Fruit fly (Drosophila melanogaster): ENCODE data around the gene CG6418.

The CG6418 gene

DNA sequence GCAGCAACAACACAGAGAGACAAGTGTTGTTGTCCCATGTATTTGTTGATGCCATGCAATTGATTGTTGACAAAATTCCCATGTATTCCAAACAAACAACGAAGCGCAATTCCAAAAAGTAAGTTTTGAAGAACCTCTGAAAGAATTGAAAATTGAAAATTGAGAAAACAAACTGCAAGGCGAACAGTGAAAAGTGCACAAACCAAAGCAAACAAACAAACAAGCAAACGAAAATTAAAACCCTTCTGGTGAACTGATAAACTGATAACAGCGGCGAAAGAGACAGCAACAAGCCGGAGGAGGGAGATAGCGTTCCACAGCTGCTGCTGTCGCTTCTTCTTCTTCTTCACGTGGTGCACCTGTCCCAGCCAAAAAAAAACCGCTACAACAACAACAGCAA, 20.3 kb downstream of the CG6418 start:
- no peak for TF ChIP-seq psq (GFP tag; optimal IDR thresholded peaks at IDR 0.05)
- TF ChIP-seq GATAd (GFP tag; optimal IDR thresholded peaks at IDR 0.05), result peak; percentile 33
- TF ChIP-seq Vsx2 (GFP tag; optimal IDR thresholded peaks at IDR 0.05; ENCODE audit: partially characterized antibody), result no peak

DNA sequence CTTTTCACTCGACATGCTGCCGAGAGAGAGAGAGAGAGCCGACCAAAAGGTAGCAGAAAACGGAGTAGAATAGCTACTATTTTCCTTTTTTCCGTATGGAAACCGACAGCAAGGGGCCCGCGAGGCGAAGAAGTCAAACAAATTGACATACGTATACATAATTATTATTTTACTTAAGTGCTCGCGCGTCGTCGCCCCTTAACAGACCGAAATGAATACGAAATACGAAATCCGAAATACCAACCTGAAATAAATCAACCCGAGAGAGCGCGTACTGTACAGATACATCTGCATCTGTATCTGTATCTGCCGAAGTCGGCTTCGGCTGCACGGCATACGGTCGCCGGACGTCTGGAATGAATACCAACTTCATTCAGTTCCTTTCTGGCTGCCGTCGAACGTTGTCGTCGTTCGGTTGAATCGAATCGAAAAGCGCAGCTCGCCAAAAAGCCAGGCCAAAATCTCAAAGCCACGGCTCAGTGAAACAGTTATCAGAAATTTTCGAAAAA, 21.3 kb downstream of the CG6418 start:
- TF ChIP-seq h (GFP tag; optimal IDR thresholded peaks at IDR 0.05), result peak; percentile 83
- no peak for TF ChIP-seq Dfd (GFP tag; optimal IDR thresholded peaks at IDR 0.05)
- TF ChIP-seq jim (GFP tag; optimal IDR thresholded peaks at IDR 0.05), result peak; percentile 75
- no peak for TF ChIP-seq usp (GFP tag; optimal IDR thresholded peaks at IDR 0.05)
- TF ChIP-seq sage (GFP tag; optimal IDR thresholded peaks at IDR 0.05), result peak; percentile 68
- TF ChIP-seq Myc (optimal IDR thresholded peaks at IDR 0.05), result no peak
- peak; percentile 38 for TF ChIP-seq rgr (GFP tag; optimal IDR thresholded peaks at IDR 0.05)
- TF ChIP-seq ey (GFP tag; optimal IDR thresholded peaks at IDR 0.05), result no peak
- no peak for TF ChIP-seq sv (GFP tag; optimal IDR thresholded peaks at IDR 0.05)
- TF ChIP-seq lola (GFP tag; optimal IDR thresholded peaks at IDR 0.05), result no peak
- TF ChIP-seq CrebA (GFP tag; optimal IDR thresholded peaks at IDR 0.05; ENCODE audit: borderline replicate concordance), result peak; percentile 62
- TF ChIP-seq brk (GFP tag; optimal IDR thresholded peaks at IDR 0.05), result peak; percentile 75
- TF ChIP-seq Sp1 (GFP tag; optimal IDR thresholded peaks at IDR 0.05), result peak; percentile 32
- peak; percentile 17 to 36 for TF ChIP-seq dl (GFP tag; optimal IDR thresholded peaks at IDR 0.05; ENCODE audit: insufficient read depth in 1 of 2, partially characterized antibody in 2 of 2)
- no peak for TF ChIP-seq Abd-B (GFP tag; optimal IDR thresholded peaks at IDR 0.05)
- TF ChIP-seq CG9705 (GFP tag; optimal IDR thresholded peaks at IDR 0.05), result no peak
- no peak for TF ChIP-seq dsf (GFP tag; optimal IDR thresholded peaks at IDR 0.05; ENCODE audit: borderline replicate concordance)
- peak; percentile 64 for TF ChIP-seq tai (GFP tag; optimal IDR thresholded peaks at IDR 0.05)
- no peak for TF ChIP-seq N (GFP tag; optimal IDR thresholded peaks at IDR 0.05)
- no peak for TF ChIP-seq Mio (GFP tag; optimal IDR thresholded peaks at IDR 0.05)
- TF ChIP-seq foxo (GFP tag; optimal IDR thresholded peaks at IDR 0.05), result peak in 1 of 2 experiments; percentile 72
- no peak for TF ChIP-seq pan (optimal IDR thresholded peaks at IDR 0.05)
- no peak for TF ChIP-seq Hr78 (GFP tag; optimal IDR thresholded peaks at IDR 0.05)
- peak; percentile 68 for TF ChIP-seq Hnf4 (GFP tag; optimal IDR thresholded peaks at IDR 0.05)
- no peak for TF ChIP-seq Rel (GFP tag; optimal IDR thresholded peaks at IDR 0.05)
- TF ChIP-seq Rel (tag; optimal IDR thresholded peaks at IDR 0.05), result peak; percentile 66
- TF ChIP-seq CG32264 (GFP tag; optimal IDR thresholded peaks at IDR 0.05), result peak; percentile 39
- peak; percentile 10 for TF ChIP-seq HLH106 (tag; optimal IDR thresholded peaks at IDR 0.05)
- no peak for TF ChIP-seq woc (GFP tag; optimal IDR thresholded peaks at IDR 0.05)
- TF ChIP-seq Dif (GFP tag; optimal IDR thresholded peaks at IDR 0.05; ENCODE audit: partially characterized antibody), result peak; percentile 69
- TF ChIP-seq br (GFP tag; optimal IDR thresholded peaks at IDR 0.05), result peak; percentile 50
- peak; percentile 49 for TF ChIP-seq Jra (GFP tag; optimal IDR thresholded peaks at IDR 0.05)
- peak; percentile 79 for TF ChIP-seq fru (GFP tag; optimal IDR thresholded peaks at IDR 0.05)
- TF ChIP-seq Vsx2 (GFP tag; optimal IDR thresholded peaks at IDR 0.05; ENCODE audit: partially characterized antibody), result peak; percentile 48
- TF ChIP-seq dmrt93B (GFP tag; optimal IDR thresholded peaks at IDR 0.05), result no peak
- peak; percentile 89 for TF ChIP-seq Hr83 (GFP tag; optimal IDR thresholded peaks at IDR 0.05; ENCODE audit: poor library complexity, severe bottlenecking)
- TF ChIP-seq psq (GFP tag; optimal IDR thresholded peaks at IDR 0.05), result peak; percentile 37
- no peak for TF ChIP-seq GATAd (GFP tag; optimal IDR thresholded peaks at IDR 0.05)
- TF ChIP-seq OdsH (GFP tag; optimal IDR thresholded peaks at IDR 0.05), result no peak

DNA sequence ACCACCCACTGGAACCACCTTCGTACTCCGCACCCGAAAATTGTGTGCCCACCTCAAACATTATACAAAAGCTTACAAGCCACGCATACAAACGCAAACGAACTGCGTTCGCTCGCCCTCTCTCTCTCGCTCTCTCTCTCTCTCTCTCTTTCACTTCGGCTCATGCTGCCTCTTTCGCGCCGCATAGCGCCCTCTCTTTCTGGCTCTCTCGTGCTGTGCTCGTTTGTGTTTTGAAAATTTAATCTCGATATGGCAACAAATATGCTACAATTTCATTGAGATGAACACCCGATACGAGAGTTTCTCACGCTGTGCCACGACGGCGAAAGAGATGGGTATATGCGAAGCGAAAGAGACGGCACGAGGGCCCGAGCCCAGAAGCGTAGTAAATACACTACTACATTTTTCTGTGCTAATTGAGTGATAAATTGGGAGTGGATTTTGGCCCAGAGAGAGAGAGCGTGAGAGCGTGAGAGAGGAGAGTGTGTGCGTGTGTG, 22.3 kb downstream of the CG6418 start:
- TF ChIP-seq br (GFP tag; optimal IDR thresholded peaks at IDR 0.05), result peak; percentile 46
- TF ChIP-seq Sp1 (GFP tag; optimal IDR thresholded peaks at IDR 0.05), result peak; percentile 41
- no peak for TF ChIP-seq foxo (GFP tag; optimal IDR thresholded peaks at IDR 0.05)
- peak; percentile 65 for TF ChIP-seq Dif (GFP tag; optimal IDR thresholded peaks at IDR 0.05; ENCODE audit: partially characterized antibody)
- peak; percentile 87 for TF ChIP-seq CrebA (GFP tag; optimal IDR thresholded peaks at IDR 0.05; ENCODE audit: borderline replicate concordance)
- no peak for TF ChIP-seq sv (GFP tag; optimal IDR thresholded peaks at IDR 0.05)
- peak; percentile 76 for TF ChIP-seq fru (GFP tag; optimal IDR thresholded peaks at IDR 0.05)
- TF ChIP-seq ey (GFP tag; optimal IDR thresholded peaks at IDR 0.05), result no peak
- peak; percentile 49 to 65 for TF ChIP-seq dl (GFP tag; optimal IDR thresholded peaks at IDR 0.05; ENCODE audit: insufficient read depth in 1 of 2, partially characterized antibody in 2 of 2)
- no peak for TF ChIP-seq pan (optimal IDR thresholded peaks at IDR 0.05)
- no peak for TF ChIP-seq sage (GFP tag; optimal IDR thresholded peaks at IDR 0.05)
- no peak for TF ChIP-seq dsf (GFP tag; optimal IDR thresholded peaks at IDR 0.05; ENCODE audit: borderline replicate concordance)
- peak; percentile 65 for TF ChIP-seq psq (GFP tag; optimal IDR thresholded peaks at IDR 0.05)
- TF ChIP-seq Hnf4 (GFP tag; optimal IDR thresholded peaks at IDR 0.05), result peak; percentile 33
- peak; percentile 13 for TF ChIP-seq OdsH (GFP tag; optimal IDR thresholded peaks at IDR 0.05)
- no peak for TF ChIP-seq CG9705 (GFP tag; optimal IDR thresholded peaks at IDR 0.05)
- TF ChIP-seq Jra (GFP tag; optimal IDR thresholded peaks at IDR 0.05), result no peak
- TF ChIP-seq Vsx2 (GFP tag; optimal IDR thresholded peaks at IDR 0.05; ENCODE audit: partially characterized antibody), result peak; percentile 86
- no peak for TF ChIP-seq GATAd (GFP tag; optimal IDR thresholded peaks at IDR 0.05)
- no peak for TF ChIP-seq Rel (GFP tag; optimal IDR thresholded peaks at IDR 0.05)
- TF ChIP-seq Rel (tag; optimal IDR thresholded peaks at IDR 0.05), result peak; percentile 63
- peak; percentile 21 for TF ChIP-seq woc (GFP tag; optimal IDR thresholded peaks at IDR 0.05)
- no peak for TF ChIP-seq Mio (GFP tag; optimal IDR thresholded peaks at IDR 0.05)
- TF ChIP-seq h (GFP tag; optimal IDR thresholded peaks at IDR 0.05), result peak; percentile 68
- TF ChIP-seq brk (GFP tag; optimal IDR thresholded peaks at IDR 0.05), result peak; percentile 60
- TF ChIP-seq rgr (GFP tag; optimal IDR thresholded peaks at IDR 0.05), result peak; percentile 3

All from whole organism, wandering third instar larva.